Worm (Caenorhabditis elegans): Measurements from ENCODE around the gene Y54G2A.18.
A peak's percentile ranks its signal among the peaks of the same experiment; 100 is the strongest.
"Not testable (repeated sequence)": the region's sequence is repeated elsewhere in the genome, so short reads cannot be mapped to it uniquely, and the experiment has no call there.

Y54G2A.18 gene

DNA sequence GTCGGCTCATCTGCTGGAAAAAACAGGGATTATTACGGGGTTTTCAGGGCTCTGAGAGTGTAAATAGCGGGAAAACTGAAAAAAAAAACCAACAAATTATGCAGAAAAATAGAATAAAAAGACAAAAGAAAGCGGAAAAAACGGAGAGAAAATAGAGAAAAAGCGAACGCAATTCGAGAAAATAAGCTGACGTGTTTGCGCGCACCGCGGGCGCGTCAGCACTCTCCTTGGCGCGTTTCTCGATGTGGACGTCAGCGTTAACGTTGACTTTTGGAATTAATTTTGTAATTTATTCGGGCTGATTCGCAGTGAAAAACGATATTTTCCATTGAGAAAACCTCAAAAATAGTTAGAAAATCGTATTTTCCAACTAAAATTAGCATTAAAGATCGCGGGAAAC, 36.1 kb upstream of the Y54G2A.18 start, which contains the start of gene manf-1 (continued):
- TF ChIP-seq nhr-129 (tag; optimal IDR thresholded peaks at IDR 0.05): peak; percentile 54
- no peak for TF ChIP-seq dmd-4 (tag; optimal IDR thresholded peaks at IDR 0.05)
- TF ChIP-seq F13H6.1 (tag; optimal IDR thresholded peaks at IDR 0.05): peak; percentile 57

DNA sequence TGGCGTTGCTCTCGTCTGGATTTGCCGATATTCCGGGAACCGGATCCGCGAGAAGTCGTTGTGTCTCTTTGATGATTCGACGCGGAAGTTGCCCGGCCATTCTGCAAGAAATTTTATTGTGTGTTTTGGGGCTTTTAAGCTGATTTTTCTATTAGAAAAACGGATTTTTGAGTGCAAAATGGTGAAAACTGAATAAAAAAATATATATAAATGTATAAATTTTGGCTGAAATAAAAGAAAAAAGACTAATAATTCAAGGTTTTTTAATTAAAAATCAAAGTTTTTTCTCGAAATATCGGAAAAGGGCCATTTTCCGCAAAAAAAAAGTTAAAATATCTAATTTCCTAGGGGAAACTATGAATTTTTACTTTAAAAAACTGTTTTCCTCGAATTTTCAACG, 33.3 kb upstream of the Y54G2A.18 start, which contains the start of gene ubc-13:
TSS of gene ubc-13 (minus strand) at position 101 of the 400 bp plus-strand sequence.
- TF ChIP-seq dmd-4 (tag; optimal IDR thresholded peaks at IDR 0.05) (no peak), sma-9 (GFP tag; optimal IDR thresholded peaks at IDR 0.05) (no peak), sma-9 (tag; optimal IDR thresholded peaks at IDR 0.05) (no peak), ceh-16 (tag; optimal IDR thresholded peaks at IDR 0.05) (no peak), C34F6.9 (tag; optimal IDR thresholded peaks at IDR 0.05) (no peak), lin-13 (GFP tag; optimal IDR thresholded peaks at IDR 0.05) (no peak), alr-1 (tag; optimal IDR thresholded peaks at IDR 0.05) (no peak), ceh-82 (tag; optimal IDR thresholded peaks at IDR 0.05) (no peak), mab-5 (tag; optimal IDR thresholded peaks at IDR 0.05) (no peak), elt-1 (tag; optimal IDR thresholded peaks at IDR 0.05) (no peak), snpc-4 (tag; optimal IDR thresholded peaks at IDR 0.05) (no peak), blmp-1 (tag; optimal IDR thresholded peaks at IDR 0.05; ENCODE audit: insufficient read depth) (no peak), ZK546.5 (tag; optimal IDR thresholded peaks at IDR 0.05) (no peak), nhr-25 (tag; optimal IDR thresholded peaks at IDR 0.05) (no peak), ztf-1 (GFP tag; conservative IDR thresholded peaks at IDR 0.05) (no peak), sma-3 (GFP tag; optimal IDR thresholded peaks at IDR 0.05) (no peak), Y55F3AM.14 (GFP tag; optimal IDR thresholded peaks at IDR 0.05) (no peak), mbf-1 (tag; optimal IDR thresholded peaks at IDR 0.05) (no peak), nhr-237 (tag; optimal IDR thresholded peaks at IDR 0.05) (no peak), lin-11 (tag; optimal IDR thresholded peaks at IDR 0.05) (no peak), skn-1 (tag; optimal IDR thresholded peaks at IDR 0.05) (no peak)

DNA sequence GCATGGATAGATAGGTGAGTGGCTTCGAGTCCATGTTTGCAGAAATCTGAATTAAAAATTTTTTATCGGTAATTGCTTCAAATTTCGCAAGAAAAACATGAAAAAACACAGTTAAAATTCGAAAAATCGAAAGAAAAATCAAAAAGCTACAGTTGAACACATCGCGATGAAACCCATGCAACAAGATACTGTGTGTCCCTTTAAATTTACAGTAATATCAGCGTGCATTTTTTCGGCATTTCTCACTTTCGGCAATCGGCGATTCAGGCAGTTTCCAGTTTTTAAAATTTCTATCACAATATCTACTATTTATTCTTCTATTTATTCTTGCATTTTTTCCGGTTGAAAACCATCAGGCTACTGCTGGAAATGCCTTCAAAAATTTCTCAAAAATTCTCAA, 29.9 kb upstream of the Y54G2A.18 start, which contains the start of gene fbxc-45:
TSS of gene fbxc-45 (minus strand) at position 48 of the 400 bp plus-strand sequence.
- TF ChIP-seq ztf-4 (tag; optimal IDR thresholded peaks at IDR 0.05) (no peak), ZK546.5 (tag; optimal IDR thresholded peaks at IDR 0.05) (no peak), unc-39 (tag; optimal IDR thresholded peaks at IDR 0.05) (no peak), alr-1 (tag; optimal IDR thresholded peaks at IDR 0.05) (no peak), zag-1 (tag; optimal IDR thresholded peaks at IDR 0.05) (no peak), peb-1 (tag; optimal IDR thresholded peaks at IDR 0.05) (no peak)

DNA sequence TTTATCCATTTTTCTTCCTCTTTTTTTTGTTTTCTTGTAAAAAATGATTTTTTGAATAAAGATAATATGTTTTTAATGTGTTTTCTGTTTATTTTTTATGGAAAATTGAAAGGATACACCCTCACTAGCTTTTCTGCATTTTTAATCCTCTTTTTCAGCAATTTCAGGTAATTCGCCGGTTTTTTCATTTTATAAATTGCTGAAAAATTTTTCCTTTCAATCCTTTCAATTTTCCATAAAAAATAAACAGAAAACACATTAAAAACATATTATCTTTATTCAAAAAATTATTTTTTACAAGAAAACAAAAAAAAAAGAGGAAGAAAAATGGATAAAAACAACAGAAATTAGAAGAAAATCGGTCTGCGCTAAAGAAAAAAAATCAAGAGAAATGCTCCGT, 25.4 kb upstream of the Y54G2A.18 start, which contains the start of gene Y54G2A.50:
TSS of gene Y54G2A.50 (plus strand) at position 301 of the 400 bp plus-strand sequence.
- TF ChIP-seq ceh-16 (tag; optimal IDR thresholded peaks at IDR 0.05); ztf-11 (tag; optimal IDR thresholded peaks at IDR 0.05); sma-9 (GFP tag; optimal IDR thresholded peaks at IDR 0.05); sma-9 (tag; optimal IDR thresholded peaks at IDR 0.05): not testable (repeated sequence)

DNA sequence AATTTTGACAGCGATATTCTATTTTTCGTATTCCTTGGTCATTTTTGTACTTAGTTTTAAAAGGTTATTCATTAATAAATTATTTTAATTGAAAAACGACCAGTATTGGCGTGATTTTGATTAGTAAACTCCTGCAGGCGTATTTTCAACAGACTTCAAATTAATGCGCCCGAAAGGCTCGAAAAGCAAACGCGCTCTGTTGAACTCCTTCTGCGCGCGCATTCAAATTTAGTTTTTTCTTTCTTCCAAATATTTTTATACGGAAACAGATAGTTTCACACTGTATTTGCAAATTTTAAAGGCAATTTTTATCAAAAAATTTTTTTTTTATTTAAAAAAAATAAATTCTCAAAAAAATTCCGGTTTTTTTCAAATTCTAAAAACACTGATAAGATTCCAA, 23.7 kb upstream of the Y54G2A.18 start:
- TF ChIP-seq unc-55 (GFP tag; optimal IDR thresholded peaks at IDR 0.05): peak; percentile 19
- TF ChIP-seq R02D3.7 (tag; optimal IDR thresholded peaks at IDR 0.05): no peak
- TF ChIP-seq sma-9 (GFP tag; optimal IDR thresholded peaks at IDR 0.05): no peak
- TF ChIP-seq sma-9 (tag; optimal IDR thresholded peaks at IDR 0.05): no peak
- TF ChIP-seq nhr-21 (tag; optimal IDR thresholded peaks at IDR 0.05): no peak
- TF ChIP-seq lin-13 (GFP tag; optimal IDR thresholded peaks at IDR 0.05): no peak
- TF ChIP-seq gmeb-1 (tag; optimal IDR thresholded peaks at IDR 0.05): peak; percentile 58
- TF ChIP-seq ceh-82 (tag; optimal IDR thresholded peaks at IDR 0.05): no peak

DNA sequence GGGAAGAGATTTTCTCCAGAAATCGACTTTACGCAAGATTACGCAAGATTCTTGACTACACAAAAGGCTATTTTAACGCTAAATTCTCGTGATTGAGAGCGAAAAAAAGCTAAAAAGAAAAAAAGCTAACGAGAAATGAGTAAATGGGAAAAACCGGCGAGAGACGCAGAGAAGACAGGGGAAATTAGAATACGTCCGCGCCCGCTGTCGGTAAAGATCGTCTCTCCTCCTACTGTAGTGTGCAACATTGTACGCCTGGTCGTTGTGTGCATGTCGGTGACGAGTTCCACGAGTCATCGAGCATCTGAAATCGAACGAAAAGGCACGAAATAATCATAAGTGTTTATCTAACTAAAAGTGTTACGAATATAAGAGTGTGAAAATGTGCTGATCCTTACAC, 22.2 kb upstream of the Y54G2A.18 start:
- TF ChIP-seq nhr-129 (tag; optimal IDR thresholded peaks at IDR 0.05): peak; percentile 10
- no peak for TF ChIP-seq nhr-77 (tag; optimal IDR thresholded peaks at IDR 0.05)

Data from whole organism, L2 larva.